Worm (Caenorhabditis elegans) whole organism, young adult: ENCODE data around the gene F18E9.1.
A peak's percentile ranks its signal among the peaks of the same experiment; 100 is the strongest.

Experiments used
- B0261.1 ChIP-seq: sonication (generic microtip); optimal IDR thresholded peaks from 2 replicates; lab custom pipeline; 2016; ENCODE audit warnings: mild to moderate bottlenecking, missing genetic modification characterization, moderate library complexity, missing compliant biosample characterization
- C06A6.2 ChIP-seq: fragments of 200-800 bp; sonication (Bioruptor generic); conservative IDR thresholded peaks from 2 replicates; pipeline ENCODE4 v1.3.6; 2022; ENCODE audit warnings: missing genetic modification characterization, missing compliant biosample characterization
- F10E7.11 ChIP-seq: sonication (generic microtip); optimal IDR thresholded peaks from 2 replicates; lab custom pipeline; 2017; ENCODE audit warnings: mild to moderate bottlenecking, missing genetic modification characterization, moderate library complexity, missing compliant biosample characterization
- F23B12.7 ChIP-seq: sonication (generic microtip); optimal IDR thresholded peaks from 2 replicates; lab custom pipeline; 2017; ENCODE audit warnings: missing genetic modification characterization, mild to moderate bottlenecking, missing compliant biosample characterization, antibody characterized with exemption, moderate library complexity; ENCODE audit not compliant: insufficient read depth
- F52B5.7 ChIP-seq: sonication (generic microtip); optimal IDR thresholded peaks from 2 replicates; lab custom pipeline; 2016; ENCODE audit warnings: mild to moderate bottlenecking, missing genetic modification characterization, missing compliant biosample characterization
- F57A8.1 ChIP-seq: fragments of 200-800 bp; sonication (Bioruptor generic); optimal IDR thresholded peaks from 2 replicates; lab custom pipeline; 2018; ENCODE audit warnings: mild to moderate bottlenecking, missing genetic modification characterization, moderate library complexity, missing compliant biosample characterization
- K11D2.4 ChIP-seq: fragments of 200-800 bp; sonication (Bioruptor generic); IDR thresholded peaks from 2 replicates; pipeline ENCODE4 v1.3.6; 2022; ENCODE audit warnings: missing genetic modification reagents, missing genetic modification characterization, missing compliant biosample characterization
- T07F8.4 ChIP-seq: sonication (generic microtip); optimal IDR thresholded peaks from 2 replicates; lab custom pipeline; 2016; ENCODE audit warnings: mild to moderate bottlenecking, missing genetic modification characterization, moderate library complexity, missing compliant biosample characterization
- Y53G8AR.9 ChIP-seq: fragments of 200-800 bp; sonication (Bioruptor generic); conservative IDR thresholded peaks from 2 replicates; pipeline ENCODE4 v1.3.6; 2022; ENCODE audit warnings: missing genetic modification reagents, missing genetic modification characterization, missing compliant biosample characterization
- Y56A3A.18 ChIP-seq: fragments of 200-800 bp; sonication (Bioruptor generic); IDR thresholded peaks from 2 replicates; pipeline ENCODE4 v1.3.6; 2022; ENCODE audit warnings: missing genetic modification reagents, missing genetic modification characterization, missing compliant biosample characterization
- Y95B8A.8 ChIP-seq: fragments of 200-800 bp; sonication (Bioruptor generic); IDR thresholded peaks from 2 replicates; pipeline ENCODE4 v1.3.6; 2022; ENCODE audit warnings: missing genetic modification reagents, missing genetic modification characterization, missing compliant biosample characterization
- attf-5 ChIP-seq: fragments of 200-800 bp; sonication (Bioruptor generic); optimal IDR thresholded peaks from 2 replicates; lab custom pipeline; 2018; ENCODE audit warnings: mild to moderate bottlenecking, missing genetic modification characterization, missing compliant biosample characterization
- ceh-100 ChIP-seq: fragments of 200-800 bp; sonication (Bioruptor generic); IDR thresholded peaks from 2 replicates; pipeline ENCODE4 v1.3.6; 2022; ENCODE audit warnings: missing genetic modification reagents, missing genetic modification characterization, missing compliant biosample characterization
- ceh-27 ChIP-seq: fragments of 200-800 bp; sonication (Bioruptor generic); optimal IDR thresholded peaks from 2 replicates; lab custom pipeline; 2018; ENCODE audit warnings: mild to moderate bottlenecking, missing genetic modification characterization, moderate library complexity, missing compliant biosample characterization
- ceh-79 ChIP-seq: sonication (generic microtip); optimal IDR thresholded peaks from 2 replicates; lab custom pipeline; 2017; ENCODE audit warnings: mild to moderate bottlenecking, missing genetic modification characterization, missing compliant biosample characterization
- die-1 ChIP-seq: sonication (generic microtip); optimal IDR thresholded peaks from 2 replicates; lab custom pipeline; 2016; ENCODE audit warnings: missing genotype, mild to moderate bottlenecking, missing genetic modification characterization, missing compliant biosample characterization
- ekl-4 ChIP-seq: fragments of 200-800 bp; sonication (Bioruptor generic); IDR thresholded peaks from 2 replicates; pipeline ENCODE4 v1.3.6; 2022; ENCODE audit warnings: missing genetic modification reagents, missing genetic modification characterization, missing compliant biosample characterization
- hlh-12 ChIP-seq: sonication (generic microtip); optimal IDR thresholded peaks from 2 replicates; lab custom pipeline; 2016; ENCODE audit warnings: missing genetic modification characterization, missing compliant biosample characterization
- hlh-26 ChIP-seq: fragments of 200-800 bp; sonication (Bioruptor generic); conservative IDR thresholded peaks from 2 replicates; pipeline ENCODE4 v1.3.6; 2022; ENCODE audit warnings: missing genetic modification reagents, missing genetic modification characterization, missing compliant biosample characterization
- madf-3 ChIP-seq: fragments of 200-800 bp; sonication (Bioruptor generic); IDR thresholded peaks from 2 replicates; pipeline ENCODE4 v1.3.6; 2022; ENCODE audit warnings: missing genetic modification reagents, missing genetic modification characterization, missing compliant biosample characterization
- mes-4 ChIP-seq: sonication (generic microtip); optimal IDR thresholded peaks from 2 replicates; lab custom pipeline; 2016; ENCODE audit warnings: missing genotype, missing genetic modification characterization, missing compliant biosample characterization
- nfya-1 ChIP-seq: sonication (generic microtip); optimal IDR thresholded peaks from 2 replicates; lab custom pipeline; 2017; ENCODE audit warnings: antibody characterized with exemption, missing compliant biosample characterization, missing genetic modification characterization, borderline replicate concordance; ENCODE audit not compliant: insufficient read depth
- nfya-2 ChIP-seq: fragments of 200-800 bp; sonication (Bioruptor generic); IDR thresholded peaks from 2 replicates; pipeline ENCODE4 v1.3.6; 2022; ENCODE audit warnings: missing genetic modification reagents, missing genetic modification characterization, missing compliant biosample characterization
- nhr-179 ChIP-seq: sonication (generic microtip); optimal IDR thresholded peaks from 2 replicates; lab custom pipeline; 2016; ENCODE audit warnings: mild to moderate bottlenecking, missing genetic modification characterization, missing compliant biosample characterization
- nhr-80 ChIP-seq: sonication (generic microtip); optimal IDR thresholded peaks from 2 replicates; lab custom pipeline; 2016; ENCODE audit warnings: missing genetic modification characterization, missing compliant biosample characterization
- rcor-1 ChIP-seq: fragments of 200-800 bp; sonication (Bioruptor generic); IDR thresholded peaks from 2 replicates; pipeline ENCODE4 v1.3.6; 2022; ENCODE audit warnings: missing genetic modification reagents, missing genetic modification characterization, missing compliant biosample characterization
- rpc-1 ChIP-seq, 2 experiments: fragments of 150-350 bp in 1 of 2; sonication (generic microtip) in 1 of 2; optimal IDR thresholded peaks; 2 replicates each; lab custom pipeline; 2014 to 2018; ENCODE audit warnings: missing biosample characterization in 1 of 2, missing genetic modification characterization in 1 of 2, missing genetic modification reagents in 1 of 2, missing genotype in 1 of 2
- sdz-38 ChIP-seq: sonication (generic microtip); optimal IDR thresholded peaks from 2 replicates; lab custom pipeline; 2016; ENCODE audit warnings: missing genotype, missing genetic modification characterization, missing compliant biosample characterization
- snpc-4 ChIP-seq, 5 experiments: fragments of 150-350 bp in 1 of 5; sonication (generic microtip) in 4 of 5; optimal IDR thresholded peaks; 2 replicates each; lab custom pipeline; 2014 to 2018; ENCODE audit warnings: missing genetic modification characterization in 5 of 5, missing biosample characterization in 3 of 5, antibody characterized with exemption in 2 of 5, mild to moderate bottlenecking in 2 of 5, missing compliant biosample characterization in 2 of 5, missing genotype in 2 of 5, moderate library complexity in 2 of 5, missing genetic modification reagents in 1 of 5
- tbp1 ChIP-seq: fragments of 200-800 bp; sonication (Bioruptor generic); optimal IDR thresholded peaks from 2 replicates; lab custom pipeline; 2018; ENCODE audit warnings: mild to moderate bottlenecking, missing genetic modification characterization, missing compliant biosample characterization
- unc-62 ChIP-seq: fragments of 150-350 bp; optimal IDR thresholded peaks from 2 replicates; lab custom pipeline; 2014; ENCODE audit warnings: missing biosample characterization, missing genetic modification reagents, missing genetic modification characterization
- ztf-18 ChIP-seq: sonication (generic microtip); optimal IDR thresholded peaks from 2 replicates; lab custom pipeline; 2016; ENCODE audit warnings: missing genotype, mild to moderate bottlenecking, missing genetic modification characterization, missing compliant biosample characterization
- ztf-25 ChIP-seq: fragments of 200-800 bp; sonication (Bioruptor generic); IDR thresholded peaks from 2 replicates; pipeline ENCODE4 v1.3.6; 2022; ENCODE audit warnings: missing genetic modification reagents, missing genetic modification characterization, missing compliant biosample characterization
- ztf-28 ChIP-seq: fragments of 200-800 bp; sonication (Bioruptor generic); IDR thresholded peaks from 2 replicates; pipeline ENCODE4 v1.3.6; 2022; ENCODE audit warnings: missing genetic modification reagents, missing genetic modification characterization, missing compliant biosample characterization

The F18E9.1 gene

DNA sequence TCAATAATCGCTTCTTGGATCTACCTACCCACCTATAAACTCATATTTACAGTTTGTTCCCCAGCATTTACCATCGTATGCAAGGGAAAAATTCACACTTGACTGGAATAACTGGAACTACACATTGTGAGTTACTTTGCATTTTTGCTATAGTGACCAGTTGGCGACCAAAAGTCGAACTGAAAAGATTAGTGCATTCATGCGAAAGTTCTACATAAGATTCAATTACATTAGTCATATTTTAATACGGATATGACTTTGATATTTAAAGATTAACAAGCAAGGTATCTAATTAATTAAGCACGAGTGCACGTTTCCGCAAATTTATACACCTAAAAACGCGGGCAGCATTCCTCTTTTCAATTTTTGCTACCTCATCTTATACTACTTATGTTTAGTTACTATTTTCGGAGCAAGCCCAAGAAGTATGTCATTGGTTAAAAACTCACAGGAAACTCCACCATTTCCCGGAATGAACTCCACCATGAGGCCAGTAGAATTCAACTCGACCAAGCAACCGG lies 30.3 kb upstream of the F18E9.1 start, which contains the start of gene jmjd-3.1 (continued):
- TF ChIP-seq nfya-1 (no peak), ztf-25 (no peak), unc-62 (GFP tag; lab: Kevin White, UChicago) (no peak), ekl-4 (GFP tag; lab: Robert Waterston, UW) (no peak), rcor-1 (GFP tag; lab: Robert Waterston, UW) (no peak), ztf-28 (no peak)

- peak; percentile 56 for TF ChIP-seq B0261.1 (tag; lab: Kevin White, UChicago)
- peak; percentile 45 for TF ChIP-seq rpc-1 (optimal IDR thresholded peaks at IDR 0.05; lab: Kevin White, UChicago)
- peak; percentile 69 for TF ChIP-seq rpc-1 (tag; optimal IDR thresholded peaks at IDR 0.05; lab: Kevin White, UChicago)
- TF ChIP-seq tbp1 = peak; percentile 82
- TF ChIP-seq die-1 (tag; lab: Kevin White, UChicago) = peak; percentile 7
- TF ChIP-seq, all 124 proteins: peak for 4; not testable (repeated sequence) for 120
Observed at ce11 chrX:8577824-8578223, 23.5 kb upstream of the F18E9.1 start.

DNA sequence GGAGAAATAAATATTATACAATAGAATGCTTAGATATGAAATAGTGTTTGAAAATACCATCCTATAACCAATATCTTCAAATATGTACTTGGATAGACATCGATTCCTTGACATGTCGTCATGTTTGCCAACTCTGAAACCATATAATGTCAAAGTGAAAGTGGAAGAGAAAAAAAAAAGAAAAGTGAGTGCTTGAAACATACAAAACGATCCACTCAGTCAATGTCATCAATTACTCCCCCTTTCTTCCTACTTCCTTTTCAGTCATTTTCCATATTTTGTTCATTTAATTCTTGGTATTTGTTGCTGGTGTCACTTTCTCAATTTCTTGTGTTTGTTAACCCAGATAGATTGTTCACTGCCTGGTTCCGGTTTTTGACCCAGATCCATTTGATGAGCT lies 21.1 kb upstream of the F18E9.1 start, which contains the start of gene F18E9.4:
F18E9.4 (plus strand) TSS at position 301 of the 400 bp plus-strand sequence.
- no peak for TF ChIP-seq unc-62 (GFP tag; lab: Kevin White, UChicago)
- no peak for TF ChIP-seq ceh-27 (GFP tag; lab: Kevin White, UChicago)
- TF ChIP-seq nhr-179 (tag; lab: Kevin White, UChicago) = no peak
- TF ChIP-seq F57A8.1 (GFP tag; lab: Kevin White, UChicago) = no peak
- TF ChIP-seq attf-5 (GFP tag; lab: Kevin White, UChicago) = no peak
- no peak for TF ChIP-seq madf-3
- TF ChIP-seq F23B12.7 (tag; lab: Kevin White, UChicago) = no peak
- TF ChIP-seq sdz-38 (tag; lab: Kevin White, UChicago) = no peak
- no peak for TF ChIP-seq ceh-100 (GFP tag; lab: Robert Waterston, UW)
- no peak for TF ChIP-seq snpc-4 (GFP tag; optimal IDR thresholded peaks at IDR 0.05; lab: Kevin White, UChicago)
- no peak for TF ChIP-seq snpc-4 (tag; optimal IDR thresholded peaks at IDR 0.05; lab: Kevin White, UChicago)
- no peak for TF ChIP-seq Y56A3A.18 (GFP tag; lab: Robert Waterston, UW)
- no peak for TF ChIP-seq C06A6.2
- no peak for TF ChIP-seq rcor-1 (GFP tag; lab: Robert Waterston, UW)
- no peak for TF ChIP-seq tbp1
- TF ChIP-seq nhr-80 (tag; lab: Kevin White, UChicago) = no peak

- TF ChIP-seq ztf-18 (tag; lab: Kevin White, UChicago) (no peak), hlh-26 (GFP tag; lab: Robert Waterston, UW) (no peak), hlh-12 (tag; lab: Kevin White, UChicago) (no peak), ceh-79 (tag; lab: Kevin White, UChicago) (no peak), unc-62 (GFP tag; lab: Kevin White, UChicago) (no peak), K11D2.4 (GFP tag; lab: Robert Waterston, UW) (no peak), F10E7.11 (tag; lab: Kevin White, UChicago) (no peak), Y56A3A.18 (GFP tag; lab: Robert Waterston, UW) (no peak), T07F8.4 (no peak), nfya-2 (GFP tag; lab: Robert Waterston, UW) (no peak), Y53G8AR.9 (GFP tag; lab: Robert Waterston, UW) (no peak), Y95B8A.8 (no peak), mes-4 (no peak), F52B5.7 (tag; lab: Kevin White, UChicago) (no peak)
Observed at ce11 chrX:8581447-8581846, 19.9 kb upstream of the F18E9.1 start, which contains the start of gene F18E9.8. Gene F18E9.8, minus strand, starts transcription at chrX:8581547.
